Worm (Caenorhabditis elegans) whole organism, L4/young adult: ENCODE measurements around the gene ZK1240.3.
"Not testable (repeated sequence)": the region's sequence is repeated elsewhere in the genome, so short reads cannot be mapped to it uniquely, and the experiment has no call there.

Experiments
- W03F9.2 ChIP-seq: fragments of 150-350 bp; optimal IDR thresholded peaks from 2 replicates; lab custom pipeline; 2014; ENCODE audit warnings: missing biosample characterization, missing genetic modification characterization
- dao-5 ChIP-seq: sonication (generic microtip); optimal IDR thresholded peaks from 2 replicates; lab custom pipeline; 2016; ENCODE audit warnings: missing genotype, missing genetic modification characterization, moderate library complexity, missing compliant biosample characterization
- him-1 ChIP-seq: sonication (generic microtip); optimal IDR thresholded peaks from 2 replicates; lab custom pipeline; 2016; ENCODE audit warnings: missing genotype, missing genetic modification reagents, missing genetic modification characterization, missing compliant biosample characterization

DNA sequence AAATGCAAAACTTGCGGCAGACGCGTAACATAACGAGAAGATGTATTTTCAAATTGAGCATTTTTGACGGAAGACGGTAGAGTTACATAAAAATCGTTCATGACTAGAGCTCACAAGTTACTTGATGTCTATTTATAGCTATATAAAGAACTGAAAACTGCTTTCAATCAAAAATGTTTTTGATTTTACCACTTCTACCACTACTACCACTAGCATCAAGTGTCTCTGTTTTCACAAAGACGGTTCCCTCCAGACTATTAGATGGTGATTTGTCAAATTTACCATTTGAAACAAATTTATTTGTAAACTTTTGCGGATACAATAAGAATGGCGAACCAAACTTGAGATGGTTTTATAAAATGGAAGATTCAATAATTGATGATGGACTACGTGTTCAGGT lies 37.5 kb upstream of the ZK1240.3 start, which contains the start of gene K09F6.9:
- TF ChIP-seq him-1, dao-5, W03F9.2 (tag; lab: Kevin White, UChicago): not testable (repeated sequence)
